Fruit fly (Drosophila melanogaster): ENCODE results near the gene CG12713.

DNA sequence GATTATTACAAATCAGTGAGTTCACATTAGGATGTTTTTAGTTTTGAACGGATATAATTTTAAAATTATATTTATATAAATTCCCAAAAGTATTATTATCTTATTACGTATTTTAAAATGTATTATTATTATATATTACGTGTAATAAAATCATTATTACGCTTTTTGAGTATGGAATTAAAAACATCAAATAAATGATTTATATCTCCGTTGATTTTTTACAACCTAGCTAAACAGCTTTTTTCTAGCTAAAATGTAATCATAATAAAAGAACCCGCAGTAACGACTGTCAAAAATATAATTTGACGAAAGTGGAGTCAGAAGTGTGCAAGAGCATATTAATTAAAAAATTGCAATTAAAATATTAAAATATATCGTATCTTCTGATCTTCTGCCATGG, 24.2 kb upstream of the CG12713 start, which contains the start of gene CG6244:
- TF ChIP-seq CG8301 (tag; optimal IDR thresholded peaks at IDR 0.05): no peak
- TF ChIP-seq CG14655 (GFP tag; optimal IDR thresholded peaks at IDR 0.05): no peak
- TF ChIP-seq CG10348 (GFP tag; IDR thresholded peaks at IDR 0.05): no peak
- TF ChIP-seq CG17806 (tag; optimal IDR thresholded peaks at IDR 0.05): no peak
- TF ChIP-seq Ets98B (GFP tag; IDR thresholded peaks at IDR 0.05): no peak
- no peak for TF ChIP-seq CG4496 (GFP tag; IDR thresholded peaks at IDR 0.05)
- no peak for TF ChIP-seq CG8159 (tag; optimal IDR thresholded peaks at IDR 0.05)
- no peak for TF ChIP-seq CG9948 (tag; optimal IDR thresholded peaks at IDR 0.05)
